Worm (Caenorhabditis elegans): Measurements from ENCODE around the gene F53F1.4.

ce11 chrV:13373643-13374042 is 37.2 kb upstream of the F53F1.4 start:
- TF ChIP-seq ztf-11 (tag; optimal IDR thresholded peaks at IDR 0.05) (no peak), ceh-82 (tag; optimal IDR thresholded peaks at IDR 0.05) (no peak), ZK546.5 (tag; optimal IDR thresholded peaks at IDR 0.05) (no peak), nhr-25 (tag; optimal IDR thresholded peaks at IDR 0.05) (no peak), zag-1 (tag; optimal IDR thresholded peaks at IDR 0.05) (no peak), mdl-1 (tag; optimal IDR thresholded peaks at IDR 0.05) (no peak), unc-39 (tag; optimal IDR thresholded peaks at IDR 0.05) (no peak), fos-1 (tag; optimal IDR thresholded peaks at IDR 0.05) (peak; percentile 91), nhr-12 (tag; optimal IDR thresholded peaks at IDR 0.05) (no peak), nhr-11 (tag; optimal IDR thresholded peaks at IDR 0.05) (no peak), R02D3.7 (tag; optimal IDR thresholded peaks at IDR 0.05) (no peak)
